Worm (Caenorhabditis elegans) whole organism, L3 larva: ENCODE data around the gene hmit-1.3.

ENCODE experiments used
- R02D3.7 ChIP-seq: fragments of 150-350 bp; optimal IDR thresholded peaks from 2 replicates; lab custom pipeline; 2014; ENCODE audit warnings: missing biosample characterization, missing genetic modification characterization
- ZK546.5 ChIP-seq: sonication (generic microtip); optimal IDR thresholded peaks from 2 replicates; lab custom pipeline; 2017; ENCODE audit warnings: missing biosample characterization, missing genetic modification characterization
- aly-2 ChIP-seq: fragments of 150-350 bp; optimal IDR thresholded peaks from 2 replicates; lab custom pipeline; 2014; ENCODE audit warnings: missing biosample characterization, missing genetic modification characterization
- ama-1 ChIP-seq: fragments of 150-350 bp; optimal IDR thresholded peaks from 2 replicates; lab custom pipeline; 2018
- ceh-16 ChIP-seq: sonication (generic microtip); optimal IDR thresholded peaks from 2 replicates; lab custom pipeline; 2017; ENCODE audit warnings: missing biosample characterization, missing genetic modification characterization
- ceh-28 ChIP-seq: fragments of 150-350 bp; optimal IDR thresholded peaks from 2 replicates; lab custom pipeline; 2014; ENCODE audit warnings: missing biosample characterization, missing genetic modification reagents, missing genetic modification characterization
- ceh-9 ChIP-seq: sonication (generic microtip); optimal IDR thresholded peaks from 2 replicates; lab custom pipeline; 2018; ENCODE audit warnings: missing biosample characterization, missing genetic modification characterization
- daf-12 ChIP-seq: fragments of 150-350 bp; optimal IDR thresholded peaks from 2 replicates; lab custom pipeline; 2014; ENCODE audit warnings: missing biosample characterization, missing genetic modification reagents, missing genetic modification characterization
- egl-27 ChIP-seq: sonication (generic microtip); optimal IDR thresholded peaks from 4 replicates; lab custom pipeline; 2017; ENCODE audit warnings: missing biosample characterization, missing genetic modification reagents, missing genetic modification characterization
- egl-5 ChIP-seq: fragments of 150-350 bp; optimal IDR thresholded peaks from 2 replicates; lab custom pipeline; 2017; ENCODE audit warnings: missing biosample characterization, missing genetic modification reagents, missing genetic modification characterization, inconsistent platforms
- elt-1 ChIP-seq: fragments of 150-350 bp; optimal IDR thresholded peaks from 2 replicates; lab custom pipeline; 2014; ENCODE audit warnings: missing biosample characterization, missing genetic modification characterization
- elt-2 ChIP-seq: sonication (generic microtip); optimal IDR thresholded peaks from 2 replicates; lab custom pipeline; 2016; ENCODE audit warnings: missing genetic modification reagents, mild to moderate bottlenecking, missing genetic modification characterization, missing compliant biosample characterization
- eor-1 ChIP-seq, 2 experiments: fragments of 150-350 bp; optimal IDR thresholded peaks; 2 replicates each; lab custom pipeline; 2014 to 2018; ENCODE audit warnings: missing biosample characterization in 2 of 2, missing genetic modification characterization in 2 of 2
- fkh-10 ChIP-seq: sonication (generic microtip); optimal IDR thresholded peaks from 2 replicates; lab custom pipeline; 2017; ENCODE audit warnings: missing biosample characterization, missing genetic modification reagents, missing genetic modification characterization
- fkh-2 ChIP-seq: fragments of 150-350 bp; optimal IDR thresholded peaks from 2 replicates; lab custom pipeline; 2014; ENCODE audit warnings: missing biosample characterization, missing genetic modification reagents, missing genetic modification characterization
- fos-1 ChIP-seq: fragments of 150-350 bp; optimal IDR thresholded peaks from 2 replicates; lab custom pipeline; 2014; ENCODE audit warnings: missing biosample characterization, missing genetic modification characterization
- hmg-11 ChIP-seq: sonication (generic microtip); optimal IDR thresholded peaks from 2 replicates; lab custom pipeline; 2016; ENCODE audit warnings: missing genetic modification characterization, missing compliant biosample characterization
- jun-1 ChIP-seq: fragments of 150-350 bp; optimal IDR thresholded peaks from 2 replicates; lab custom pipeline; 2014; ENCODE audit warnings: missing biosample characterization, missing genetic modification reagents, missing genetic modification characterization
- lin-15B ChIP-seq: fragments of 150-350 bp; optimal IDR thresholded peaks from 2 replicates; lab custom pipeline; 2014; ENCODE audit warnings: missing biosample characterization, missing genetic modification characterization
- lin-39 ChIP-seq: fragments of 150-350 bp; optimal IDR thresholded peaks from 2 replicates; lab custom pipeline; 2018; ENCODE audit warnings: missing biosample characterization, missing genetic modification reagents, missing genetic modification characterization
- lsy-12 ChIP-seq: sonication (generic microtip); optimal IDR thresholded peaks from 2 replicates; lab custom pipeline; 2016; ENCODE audit warnings: mild to moderate bottlenecking, missing genetic modification characterization, missing compliant biosample characterization
- mdl-1 ChIP-seq: fragments of 150-350 bp; optimal IDR thresholded peaks from 2 replicates; lab custom pipeline; 2014; ENCODE audit warnings: missing biosample characterization, missing genetic modification characterization
- mml-1 ChIP-seq: fragments of 150-350 bp; sonication (generic microtip); optimal IDR thresholded peaks from 3 replicates; lab custom pipeline; 2014; ENCODE audit warnings: missing biosample characterization, missing genetic modification characterization
- nfya-1 ChIP-seq: sonication (generic microtip); optimal IDR thresholded peaks from 2 replicates; lab custom pipeline; 2017; ENCODE audit warnings: missing genetic modification characterization, mild to moderate bottlenecking, missing compliant biosample characterization, antibody characterized with exemption, moderate library complexity; ENCODE audit not compliant: insufficient read depth
- nhr-11 ChIP-seq: fragments of 150-350 bp; optimal IDR thresholded peaks from 2 replicates; lab custom pipeline; 2014; ENCODE audit warnings: missing biosample characterization, missing genetic modification characterization
- nhr-23 ChIP-seq: fragments of 150-350 bp; optimal IDR thresholded peaks from 2 replicates; lab custom pipeline; 2014; ENCODE audit warnings: missing biosample characterization, missing genetic modification reagents, missing genetic modification characterization
- nhr-237 ChIP-seq: fragments of 150-350 bp; optimal IDR thresholded peaks from 2 replicates; lab custom pipeline; 2014; ENCODE audit warnings: missing biosample characterization, missing genetic modification characterization
- nhr-25 ChIP-seq: sonication (generic microtip); optimal IDR thresholded peaks from 2 replicates; lab custom pipeline; 2017; ENCODE audit warnings: missing biosample characterization, missing genetic modification characterization
- nhr-28 ChIP-seq: fragments of 150-350 bp; optimal IDR thresholded peaks from 2 replicates; lab custom pipeline; 2014; ENCODE audit warnings: missing biosample characterization, missing genetic modification characterization
- nhr-43 ChIP-seq: sonication (generic microtip); optimal IDR thresholded peaks from 2 replicates; lab custom pipeline; 2016; ENCODE audit warnings: mild to moderate bottlenecking, missing genetic modification characterization, missing compliant biosample characterization; ENCODE audit not compliant: poor library complexity, severe bottlenecking
- nhr-67 ChIP-seq: fragments of 150-350 bp; optimal IDR thresholded peaks from 2 replicates; lab custom pipeline; 2014; ENCODE audit warnings: missing biosample characterization, missing genetic modification characterization
- nhr-76 ChIP-seq: fragments of 150-350 bp; sonication (generic microtip); optimal IDR thresholded peaks from 5 replicates; lab custom pipeline; 2014; ENCODE audit warnings: missing biosample characterization, missing genetic modification characterization
- pha-4 ChIP-seq: fragments of 150-350 bp; optimal IDR thresholded peaks from 2 replicates; lab custom pipeline; 2014; ENCODE audit warnings: missing biosample characterization, missing genetic modification reagents, missing genetic modification characterization
- pqm-1 ChIP-seq: fragments of 150-350 bp; optimal IDR thresholded peaks from 2 replicates; lab custom pipeline; 2017; ENCODE audit warnings: missing biosample characterization, missing genetic modification characterization, inconsistent platforms
- sea-2 ChIP-seq: fragments of 150-350 bp; sonication (generic microtip); optimal IDR thresholded peaks from 4 replicates; lab custom pipeline; 2014; ENCODE audit warnings: missing biosample characterization, missing genetic modification reagents, missing genetic modification characterization
- skn-1 ChIP-seq: fragments of 150-350 bp; optimal IDR thresholded peaks from 2 replicates; lab custom pipeline; 2014; ENCODE audit warnings: missing biosample characterization, missing genetic modification characterization
- snpc-4 ChIP-seq: fragments of 150-350 bp; optimal IDR thresholded peaks from 2 replicates; lab custom pipeline; 2014; ENCODE audit warnings: missing biosample characterization, missing genetic modification characterization
- tbx-2 ChIP-seq: sonication (generic microtip); optimal IDR thresholded peaks from 2 replicates; lab custom pipeline; 2016; ENCODE audit warnings: mild to moderate bottlenecking, missing genetic modification characterization, missing compliant biosample characterization
- unc-62 ChIP-seq: fragments of 150-350 bp; sonication (generic microtip); optimal IDR thresholded peaks from 4 replicates; lab custom pipeline; 2014; ENCODE audit warnings: missing biosample characterization, missing genetic modification reagents, missing genetic modification characterization
- zag-1 ChIP-seq: fragments of 150-350 bp; optimal IDR thresholded peaks from 2 replicates; lab custom pipeline; 2014; ENCODE audit warnings: missing biosample characterization, missing genetic modification characterization
- ztf-11 ChIP-seq: fragments of 150-350 bp; optimal IDR thresholded peaks from 2 replicates; lab custom pipeline; 2014; ENCODE audit warnings: missing biosample characterization, missing genetic modification characterization
- ztf-4 ChIP-seq: fragments of 150-350 bp; optimal IDR thresholded peaks from 2 replicates; lab custom pipeline; 2014; ENCODE audit warnings: missing biosample characterization, missing genetic modification characterization

Gene hmit-1.3

ce11 chrIII:3509908-3510307 is 9.5 kb downstream of the hmit-1.3 start, which contains the start of the genes M01F1.4 and mrpl-35:
M01F1.4 (minus strand) TSS chrIII:3510033.
mrpl-35 (plus strand) TSS chrIII:3510237.
- TF ChIP-seq ztf-4 (no peak), hmg-11 (tag; lab: Kevin White, UChicago) (peak; percentile 45), nfya-1 (tag; lab: Kevin White, UChicago) (peak; percentile 87), snpc-4 (tag; lab: Kevin White, UChicago) (peak; percentile 65), ama-1 (lab: Kevin White, UChicago) (no peak), R02D3.7 (tag; lab: Kevin White, UChicago) (no peak), eor-1 (tag; optimal IDR thresholded peaks at IDR 0.05; lab: Kevin White, UChicago) (no peak), lin-39 (tag; lab: Kevin White, UChicago) (peak; percentile 12), nhr-23 (tag; lab: Kevin White, UChicago) (peak; percentile 3), elt-2 (peak; percentile 14), pha-4 (tag; lab: Kevin White, UChicago) (peak; percentile 95), lin-15B (tag; lab: Kevin White, UChicago) (peak; percentile 62)

ce11 chrIII:3505051-3505548 is 14.3 kb downstream of the hmit-1.3 start, which contains the start of gene lias-1:
lias-1 (minus strand) TSS chrIII:3505101.
- no peak for TF ChIP-seq aly-2 (tag; lab: Kevin White, UChicago)
- no peak for TF ChIP-seq mml-1
- TF ChIP-seq nhr-67 (tag; lab: Kevin White, UChicago), result no peak
- TF ChIP-seq nhr-11, result no peak
- peak; percentile 73 for TF ChIP-seq pqm-1
- TF ChIP-seq ztf-11, result no peak
- TF ChIP-seq R02D3.7 (tag; lab: Kevin White, UChicago), result peak; percentile 57
- TF ChIP-seq nhr-28 (tag; lab: Kevin White, UChicago), result no peak
- peak; percentile 93 for TF ChIP-seq nhr-25 (tag; lab: Kevin White, UChicago)
- no peak for TF ChIP-seq nhr-237 (tag; lab: Kevin White, UChicago)
- TF ChIP-seq snpc-4 (tag; lab: Kevin White, UChicago), result peak; percentile 73
- TF ChIP-seq lin-15B (tag; lab: Kevin White, UChicago), result peak; percentile 90
- no peak for TF ChIP-seq fos-1 (tag; lab: Kevin White, UChicago)
- TF ChIP-seq nhr-23 (tag; lab: Kevin White, UChicago), result peak; percentile 84
- peak; percentile 67 for TF ChIP-seq lin-39 (tag; lab: Kevin White, UChicago)
- TF ChIP-seq hmg-11 (tag; lab: Kevin White, UChicago), result peak; percentile 79
- no peak for TF ChIP-seq daf-12 (tag; lab: Kevin White, UChicago)
- no peak for TF ChIP-seq ceh-16 (tag; lab: Kevin White, UChicago)
- no peak for TF ChIP-seq egl-27 (tag; lab: Kevin White, UChicago)
- TF ChIP-seq egl-5 (tag; lab: Kevin White, UChicago), result peak; percentile 83
- TF ChIP-seq skn-1 (tag; lab: Kevin White, UChicago), result peak; percentile 60
- peak; percentile 73 for TF ChIP-seq ztf-4
- no peak for TF ChIP-seq mdl-1 (tag; lab: Kevin White, UChicago)
- peak; percentile 39 for TF ChIP-seq fkh-10 (GFP tag; lab: Kevin White, UChicago)
- peak; percentile 68 for TF ChIP-seq ama-1 (lab: Kevin White, UChicago)
- TF ChIP-seq lsy-12 (tag; lab: Kevin White, UChicago), result peak; percentile 49
- TF ChIP-seq tbx-2 (tag; lab: Kevin White, UChicago), result no peak
- TF ChIP-seq pha-4 (tag; lab: Kevin White, UChicago), result peak; percentile 91
- peak; percentile 18 for TF ChIP-seq nhr-43 (tag; lab: Kevin White, UChicago)
- TF ChIP-seq sea-2 (GFP tag; lab: Kevin White, UChicago), result no peak
- peak; percentile 70 for TF ChIP-seq jun-1 (tag; lab: Kevin White, UChicago)
- TF ChIP-seq ceh-28 (tag; lab: Kevin White, UChicago), result peak; percentile 44
- peak; percentile 47 for TF ChIP-seq elt-2
- TF ChIP-seq nfya-1 (tag; lab: Kevin White, UChicago), result peak; percentile 94
- no peak for TF ChIP-seq zag-1 (tag; lab: Kevin White, UChicago)
- no peak for TF ChIP-seq unc-62 (GFP tag; lab: Kevin White, UChicago)

DNA sequence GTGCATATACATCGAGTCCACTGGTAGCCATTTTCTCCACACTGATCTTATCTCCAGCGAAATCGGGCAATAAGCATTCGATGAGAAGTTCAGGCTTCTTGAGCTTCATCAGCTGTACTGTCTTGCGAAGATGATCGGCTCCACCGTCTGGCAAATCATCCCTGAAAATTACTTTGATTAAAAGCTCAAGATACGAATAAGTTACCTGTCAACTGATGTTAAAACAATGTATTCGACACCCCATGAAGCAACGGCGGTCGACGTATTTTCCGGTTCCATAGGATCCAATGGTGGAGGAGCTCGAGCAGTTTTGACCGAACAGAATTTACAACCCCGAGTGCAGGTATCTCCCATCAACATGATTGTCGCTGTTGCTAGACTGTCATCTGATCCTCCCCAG is 15.2 kb downstream of the hmit-1.3 start:
- TF ChIP-seq ztf-4, result no peak
- no peak for TF ChIP-seq fkh-2 (tag; lab: Kevin White, UChicago)
- no peak for TF ChIP-seq pqm-1
- no peak for TF ChIP-seq mdl-1 (tag; lab: Kevin White, UChicago)
- TF ChIP-seq nhr-28 (tag; lab: Kevin White, UChicago), result no peak
- TF ChIP-seq ceh-16 (tag; lab: Kevin White, UChicago), result no peak
- TF ChIP-seq skn-1 (tag; lab: Kevin White, UChicago), result no peak
- TF ChIP-seq egl-27 (tag; lab: Kevin White, UChicago), result no peak
- no peak for TF ChIP-seq lsy-12 (tag; lab: Kevin White, UChicago)
- no peak for TF ChIP-seq fos-1 (tag; lab: Kevin White, UChicago)
- no peak for TF ChIP-seq ama-1 (lab: Kevin White, UChicago)
- TF ChIP-seq sea-2 (GFP tag; lab: Kevin White, UChicago), result no peak
- TF ChIP-seq nhr-76 (tag; lab: Kevin White, UChicago), result no peak
- no peak for TF ChIP-seq ZK546.5 (tag; lab: Kevin White, UChicago)
- TF ChIP-seq elt-1 (tag; lab: Kevin White, UChicago), result no peak
- no peak for TF ChIP-seq ceh-9 (tag; lab: Kevin White, UChicago)
- TF ChIP-seq ceh-28 (tag; lab: Kevin White, UChicago), result no peak
